Fruit fly (Drosophila melanogaster) whole organism, embryonic: Measurements from ENCODE around the gene edin.

Experiments used
- CG11504 ChIP-seq: fragments of 200-800 bp; sonication (Bioruptor generic); optimal IDR thresholded peaks from 3 replicates; lab custom pipeline; 2019; ENCODE audit warnings: missing biosample characterization, mild to moderate bottlenecking, missing genetic modification characterization, moderate library complexity
- CG11696 ChIP-seq: fragments of 200-800 bp; sonication (Bioruptor generic); IDR thresholded peaks from 2 replicates; pipeline ENCODE4 v1.3.6; 2022; ENCODE audit warnings: missing biosample characterization, missing genetic modification characterization
- CG15269 ChIP-seq: fragments of 200-800 bp; sonication (Bioruptor generic); optimal IDR thresholded peaks from 2 replicates; lab custom pipeline; 2018; ENCODE audit warnings: missing biosample characterization, mild to moderate bottlenecking, missing genetic modification characterization, moderate library complexity
- CG15514 ChIP-seq: fragments of 200-800 bp; sonication (Bioruptor generic); optimal IDR thresholded peaks from 3 replicates; lab custom pipeline; 2017; ENCODE audit warnings: missing biosample characterization, missing genetic modification characterization, mild to moderate bottlenecking, moderate library complexity, missing genetic modification reagents
- CG1647 ChIP-seq: fragments of 200-800 bp; sonication (Bioruptor generic); optimal IDR thresholded peaks from 3 replicates; lab custom pipeline; 2016; ENCODE audit warnings: missing biosample characterization, missing genetic modification characterization
- CG17361 ChIP-seq: fragments of 200-800 bp; sonication (Bioruptor generic); IDR thresholded peaks from 3 replicates; pipeline ENCODE4 v1.3.6; 2022; ENCODE audit warnings: missing biosample characterization, missing genetic modification characterization
- CG17802 ChIP-seq: fragments of 200-800 bp; sonication (Bioruptor generic); optimal IDR thresholded peaks from 2 replicates; lab custom pipeline; 2018; ENCODE audit warnings: missing biosample characterization, mild to moderate bottlenecking, missing genetic modification characterization, moderate library complexity
- CG18011 ChIP-seq: fragments of 200-800 bp; sonication (Bioruptor generic); optimal IDR thresholded peaks from 2 replicates; lab custom pipeline; 2017; ENCODE audit warnings: missing biosample characterization, missing genetic modification characterization, mild to moderate bottlenecking, moderate library complexity, missing genotype
- CG2129 ChIP-seq: fragments of 200-800 bp; sonication (Bioruptor generic); IDR thresholded peaks from 2 replicates; pipeline ENCODE4 v1.3.6; 2022; ENCODE audit warnings: missing biosample characterization, missing genetic modification characterization; ENCODE audit not compliant: partially characterized antibody
- CG2199 ChIP-seq: fragments of 200-800 bp; sonication (Bioruptor generic); IDR thresholded peaks from 3 replicates; pipeline ENCODE4 v1.3.6; 2022; ENCODE audit warnings: missing biosample characterization, missing genetic modification characterization
- CG2712 ChIP-seq: fragments of 200-800 bp; optimal IDR thresholded peaks from 3 replicates; lab custom pipeline; 2019; ENCODE audit warnings: missing biosample characterization, mild to moderate bottlenecking, missing genetic modification characterization, moderate library complexity
- CG31365 ChIP-seq: fragments of 200-800 bp; sonication (Bioruptor generic); optimal IDR thresholded peaks from 2 replicates; lab custom pipeline; 2018; ENCODE audit warnings: missing biosample characterization, mild to moderate bottlenecking, missing genetic modification characterization
- CG6765 ChIP-seq: fragments of 200-800 bp; sonication (Bioruptor generic); optimal IDR thresholded peaks from 3 replicates; lab custom pipeline; 2017; ENCODE audit warnings: missing biosample characterization, mild to moderate bottlenecking, missing genetic modification characterization
- CG7745 ChIP-seq: fragments of 200-800 bp; sonication (Bioruptor generic); optimal IDR thresholded peaks from 2 replicates; lab custom pipeline; 2018; ENCODE audit warnings: missing biosample characterization, mild to moderate bottlenecking, missing genetic modification characterization, moderate library complexity
- CG7963 ChIP-seq: fragments of 200-800 bp; sonication (Bioruptor generic); IDR thresholded peaks from 3 replicates; pipeline ENCODE4 v1.3.6; 2022; ENCODE audit warnings: missing biosample characterization, missing genetic modification characterization; ENCODE audit not compliant: partially characterized antibody
- CG9609 ChIP-seq: fragments of 200-800 bp; sonication (Bioruptor generic); optimal IDR thresholded peaks from 3 replicates; lab custom pipeline; 2016; ENCODE audit warnings: missing biosample characterization, missing genetic modification characterization
- CTCF ChIP-seq: fragments of 200-800 bp; sonication (Bioruptor generic); optimal IDR thresholded peaks from 2 replicates; lab custom pipeline; 2017; ENCODE audit warnings: missing biosample characterization, mild to moderate bottlenecking, missing genetic modification characterization, moderate library complexity
- E2f1 ChIP-seq: fragments of 200-800 bp; sonication (Bioruptor generic); IDR thresholded peaks from 2 replicates; pipeline ENCODE4 v1.3.6; 2022; ENCODE audit warnings: missing biosample characterization, missing genetic modification characterization
- ERR ChIP-seq: fragments of 200-800 bp; sonication (Bioruptor generic); optimal IDR thresholded peaks from 2 replicates; lab custom pipeline; 2016; ENCODE audit warnings: missing biosample characterization, missing genetic modification characterization
- GATAe ChIP-seq: fragments of 200-800 bp; sonication (Bioruptor generic); conservative IDR thresholded peaks from 2 replicates; pipeline ENCODE4 v1.3.6; 2022; ENCODE audit warnings: missing biosample characterization, missing genetic modification characterization
- HLH3B ChIP-seq: fragments of 200-800 bp; sonication (Bioruptor generic); IDR thresholded peaks from 2 replicates; pipeline ENCODE4 v1.3.6; 2022; ENCODE audit warnings: missing biosample characterization, missing genetic modification characterization
- Hr51 ChIP-seq, 2 experiments: fragments of 200-800 bp; sonication (Bioruptor generic); optimal IDR thresholded peaks; 2 replicates in 1 of 2; 3 replicates in 1 of 2; lab custom pipeline; 2016 to 2018; ENCODE audit warnings: missing biosample characterization in 2 of 2, missing genetic modification characterization in 2 of 2, mild to moderate bottlenecking in 1 of 2, moderate library complexity in 1 of 2
- Neu2 ChIP-seq: fragments of 200-800 bp; sonication (Bioruptor generic); optimal IDR thresholded peaks from 3 replicates; lab custom pipeline; 2016; ENCODE audit warnings: missing biosample characterization, missing genetic modification characterization, borderline replicate concordance
- NfI ChIP-seq: fragments of 200-800 bp; sonication (Bioruptor generic); optimal IDR thresholded peaks from 3 replicates; lab custom pipeline; 2018; ENCODE audit warnings: missing biosample characterization, mild to moderate bottlenecking, missing genetic modification characterization, moderate library complexity
- PHDP ChIP-seq: fragments of 200-800 bp; sonication (Bioruptor generic); optimal IDR thresholded peaks from 3 replicates; lab custom pipeline; 2018; ENCODE audit warnings: missing biosample characterization, mild to moderate bottlenecking, missing genetic modification characterization, moderate library complexity
- Poxn ChIP-seq: fragments of 200-800 bp; sonication (Bioruptor generic); IDR thresholded peaks from 2 replicates; pipeline ENCODE4 v1.3.6; 2022; ENCODE audit warnings: missing biosample characterization, missing genetic modification characterization
- Sin3A ChIP-seq: fragments of >200 bp; optimal IDR thresholded peaks from 2 replicates; lab custom pipeline; 2018
- Xbp1 ChIP-seq: fragments of 200-800 bp; sonication (Bioruptor generic); optimal IDR thresholded peaks from 3 replicates; lab custom pipeline; 2016; ENCODE audit warnings: missing biosample characterization, mild to moderate bottlenecking, missing genetic modification characterization
- bab2 ChIP-seq: fragments of 200-800 bp; sonication (Bioruptor generic); optimal IDR thresholded peaks from 2 replicates; lab custom pipeline; 2016; ENCODE audit warnings: missing biosample characterization, missing genetic modification characterization
- bowl ChIP-seq: fragments of 200-800 bp; sonication (Bioruptor generic); IDR thresholded peaks from 2 replicates; pipeline ENCODE4 v1.3.6; 2022; ENCODE audit warnings: missing biosample characterization, missing genetic modification characterization
- bsh ChIP-seq, 2 experiments: fragments of 200-800 bp; sonication (Bioruptor generic); optimal IDR thresholded peaks; 2 replicates each; lab custom pipeline; 2017 to 2018; ENCODE audit warnings: mild to moderate bottlenecking in 2 of 2, missing biosample characterization in 2 of 2, missing genetic modification characterization in 2 of 2, moderate library complexity in 1 of 2
- chinmo ChIP-seq: fragments of 200-800 bp; sonication (Bioruptor generic); IDR thresholded peaks from 4 replicates; pipeline ENCODE4 v1.3.6; 2022; ENCODE audit warnings: missing biosample characterization, missing genetic modification characterization; ENCODE audit not compliant: partially characterized antibody
- dimm ChIP-seq: fragments of 200-800 bp; sonication (Bioruptor generic); IDR thresholded peaks from 2 replicates; pipeline ENCODE4 v1.3.6; 2022; ENCODE audit warnings: missing biosample characterization, missing genetic modification characterization
- dmrt11E ChIP-seq: fragments of 200-800 bp; sonication (Bioruptor generic); optimal IDR thresholded peaks from 3 replicates; lab custom pipeline; 2018; ENCODE audit warnings: missing biosample characterization, mild to moderate bottlenecking, missing genetic modification characterization, moderate library complexity
- dpn ChIP-seq, 2 experiments: fragments of 200-800 bp; sonication (Bioruptor generic); optimal IDR thresholded peaks; 3 replicates each; lab custom pipeline; 2016; ENCODE audit warnings: missing biosample characterization in 2 of 2, missing genetic modification characterization in 2 of 2
- en ChIP-seq: fragments of 200-800 bp; sonication (Bioruptor generic); optimal IDR thresholded peaks from 2 replicates; lab custom pipeline; 2016; ENCODE audit warnings: missing biosample characterization, missing genetic modification characterization
- ewg ChIP-seq: fragments of 200-800 bp; sonication (Bioruptor generic); optimal IDR thresholded peaks from 3 replicates; lab custom pipeline; 2017; ENCODE audit warnings: mild to moderate bottlenecking, missing biosample characterization, missing genetic modification reagents, missing genetic modification characterization
- eyg ChIP-seq: fragments of 200-800 bp; sonication (Bioruptor generic); optimal IDR thresholded peaks from 3 replicates; lab custom pipeline; 2016; ENCODE audit warnings: missing biosample characterization, missing genetic modification characterization
- fd3F ChIP-seq: fragments of 200-800 bp; sonication (Bioruptor generic); optimal IDR thresholded peaks from 2 replicates; lab custom pipeline; 2018; ENCODE audit warnings: missing biosample characterization, mild to moderate bottlenecking, missing genetic modification characterization, moderate library complexity
- gsb-n ChIP-seq: fragments of 200-800 bp; sonication (Bioruptor generic); optimal IDR thresholded peaks from 3 replicates; lab custom pipeline; 2018; ENCODE audit warnings: missing biosample characterization, mild to moderate bottlenecking, missing genetic modification characterization
- lov ChIP-seq, 2 experiments: fragments of 200-800 bp in 1 of 2; fragments of >200 bp in 1 of 2; sonication (Bioruptor generic) in 1 of 2; IDR thresholded peaks in 1 of 2; optimal IDR thresholded peaks in 1 of 2; 2 replicates in 1 of 2; 3 replicates in 1 of 2; pipeline versions ENCODE4 v1.3.6 to Lab custom; 2017 to 2022; ENCODE audit warnings: missing biosample characterization in 1 of 2, missing genetic modification characterization in 1 of 2
- nau ChIP-seq: fragments of 200-800 bp; sonication (Bioruptor generic); optimal IDR thresholded peaks from 3 replicates; lab custom pipeline; 2017; ENCODE audit warnings: missing biosample characterization, mild to moderate bottlenecking, missing genetic modification characterization, missing genetic modification reagents
- psq ChIP-seq: fragments of 200-800 bp; sonication (Bioruptor generic); optimal IDR thresholded peaks from 2 replicates; lab custom pipeline; 2017; ENCODE audit warnings: missing biosample characterization, missing genetic modification characterization
- pzg ChIP-seq: fragments of 200-800 bp; sonication (Bioruptor generic); optimal IDR thresholded peaks from 3 replicates; lab custom pipeline; 2018; ENCODE audit warnings: missing biosample characterization, mild to moderate bottlenecking, missing genetic modification characterization, moderate library complexity
- ranshi ChIP-seq: fragments of 200-800 bp; sonication (Bioruptor generic); IDR thresholded peaks from 2 replicates; pipeline ENCODE4 v1.3.6; 2022; ENCODE audit warnings: missing biosample characterization, missing genetic modification characterization
- row ChIP-seq: fragments of 200-800 bp; sonication (Bioruptor generic); IDR thresholded peaks from 3 replicates; pipeline ENCODE4 v1.3.6; 2022; ENCODE audit warnings: missing biosample characterization, missing genetic modification characterization
- sisA ChIP-seq: fragments of 200-800 bp; sonication (Bioruptor generic); IDR thresholded peaks from 2 replicates; pipeline ENCODE4 v1.3.6; 2022; ENCODE audit warnings: missing biosample characterization, missing genetic modification characterization
- sqz ChIP-seq: fragments of 200-800 bp; sonication (Bioruptor generic); optimal IDR thresholded peaks from 3 replicates; lab custom pipeline; 2018; ENCODE audit warnings: missing biosample characterization, mild to moderate bottlenecking, missing genetic modification characterization
- unc-4 ChIP-seq: fragments of 200-800 bp; sonication (Bioruptor generic); IDR thresholded peaks from 2 replicates; pipeline ENCODE4 v1.3.6; 2022; ENCODE audit warnings: missing biosample characterization, missing genetic modification characterization; ENCODE audit not compliant: partially characterized antibody
- unpg ChIP-seq: fragments of 200-800 bp; sonication (Bioruptor generic); optimal IDR thresholded peaks from 3 replicates; lab custom pipeline; 2018; ENCODE audit warnings: missing biosample characterization, mild to moderate bottlenecking, missing genetic modification characterization, moderate library complexity

The edin gene

DNA sequence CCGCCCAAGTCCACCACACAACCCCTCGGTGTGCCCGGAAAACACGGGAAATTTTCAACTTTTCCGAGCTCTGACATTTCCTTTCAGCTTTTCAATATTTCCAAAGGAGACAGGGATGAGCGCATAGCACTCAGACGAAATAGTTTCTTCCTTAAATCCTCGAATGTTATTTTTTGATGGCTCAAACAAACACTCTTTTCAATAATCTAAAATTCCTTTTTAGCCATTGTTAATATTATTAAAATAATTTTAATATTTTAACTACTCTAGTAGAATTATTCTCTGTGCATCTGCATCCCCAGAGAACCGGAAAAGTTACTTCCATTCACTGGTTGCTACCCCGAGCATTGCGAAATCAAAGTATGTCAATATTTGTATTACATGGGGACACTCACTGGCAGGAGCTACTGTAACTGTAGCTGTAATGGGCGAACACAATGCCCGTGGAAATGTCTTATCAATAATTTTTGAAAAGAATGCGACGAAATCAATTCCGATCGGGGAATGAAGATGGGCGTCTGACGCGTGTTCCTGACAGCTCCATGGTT lies 36.9 kb upstream of the edin start (continued):
- TF ChIP-seq GATAe (GFP tag; lab: Robert Waterston, UW) (no peak), CG7745 (tag; lab: Kevin White, UChicago) (no peak), Xbp1 (GFP tag; lab: Kevin White, UChicago) (no peak), ewg (GFP tag; lab: Kevin White, UChicago) (no peak), Sin3A (lab: Kevin White, UChicago) (no peak), CG9609 (GFP tag; lab: Kevin White, UChicago) (no peak), PHDP (tag; lab: Kevin White, UChicago) (peak; percentile 26), CG18011 (GFP tag; lab: Kevin White, UChicago) (no peak), CG15514 (GFP tag; lab: Kevin White, UChicago) (no peak), CG7963 (GFP tag; lab: Robert Waterston, UW) (no peak), fd3F (no peak), ranshi (GFP tag; lab: Robert Waterston, UW) (no peak), nau (GFP tag; lab: Kevin White, UChicago) (no peak), unc-4 (no peak), NfI (no peak), psq (no peak), CG11504 (tag; lab: Kevin White, UChicago) (peak; percentile 55), lov (optimal IDR thresholded peaks at IDR 0.05; lab: Kevin White, UChicago) (no peak), lov (GFP tag; IDR thresholded peaks at IDR 0.05; lab: Robert Waterston, UW) (no peak), eyg (GFP tag; lab: Kevin White, UChicago) (no peak), chinmo (GFP tag; lab: Robert Waterston, UW) (no peak), CG2199 (GFP tag; lab: Robert Waterston, UW) (no peak), CG15269 (tag; lab: Kevin White, UChicago) (peak; percentile 16), pzg (GFP tag; lab: Kevin White, UChicago) (no peak), row (GFP tag; lab: Robert Waterston, UW) (peak; percentile 61), CG2712 (tag; lab: Kevin White, UChicago) (peak; percentile 51), dmrt11E (peak; percentile 47), Hr51 (GFP tag; optimal IDR thresholded peaks at IDR 0.05; lab: Kevin White, UChicago) (peak in 1 of 2 experiments; percentile 42), dimm (GFP tag; lab: Robert Waterston, UW) (no peak), CG17802 (tag; lab: Kevin White, UChicago) (no peak), E2f1 (GFP tag; lab: Robert Waterston, UW) (no peak), unpg (no peak), CG11696 (no peak), CG31365 (no peak), bowl (GFP tag; lab: Robert Waterston, UW) (no peak), en (GFP tag; lab: Kevin White, UChicago) (no peak), CG1647 (GFP tag; lab: Kevin White, UChicago) (no peak), CTCF (GFP tag; lab: Kevin White, UChicago) (no peak), dpn (GFP tag; optimal IDR thresholded peaks at IDR 0.05; lab: Kevin White, UChicago) (no peak), gsb-n (no peak), sqz (GFP tag; lab: Kevin White, UChicago) (no peak), bsh (GFP tag; optimal IDR thresholded peaks at IDR 0.05; lab: Kevin White, UChicago) (peak in 1 of 2 experiments; percentile 57), sisA (GFP tag; lab: Robert Waterston, UW) (no peak), bab2 (GFP tag; lab: Kevin White, UChicago) (no peak), Neu2 (GFP tag; lab: Kevin White, UChicago) (no peak), Poxn (GFP tag; lab: Robert Waterston, UW) (no peak), CG6765 (GFP tag; lab: Kevin White, UChicago) (no peak), CG2129 (GFP tag; lab: Robert Waterston, UW) (no peak), ERR (GFP tag; lab: Kevin White, UChicago) (no peak), CG17361 (peak; percentile 34; the same call in 1 of the 3 replicates), HLH3B (GFP tag; lab: Robert Waterston, UW) (no peak)
